Fruit fly (Drosophila melanogaster) whole organism, embryonic: ENCODE results near the gene NK7.1.

Experiments
- Atf6 ChIP-seq: fragments of 200-800 bp; sonication (Bioruptor generic); IDR thresholded peaks from 2 replicates; pipeline ENCODE4 v1.3.6; 2022; ENCODE audit warnings: missing biosample characterization, missing genetic modification characterization
- CG10147 ChIP-seq: fragments of 200-800 bp; sonication (Bioruptor generic); optimal IDR thresholded peaks from 2 replicates; lab custom pipeline; 2019; ENCODE audit warnings: missing biosample characterization, mild to moderate bottlenecking, missing genetic modification characterization, moderate library complexity
- CG11247 ChIP-seq: fragments of 200-800 bp; sonication (Bioruptor generic); IDR thresholded peaks from 2 replicates; pipeline ENCODE4 v1.3.6; 2022; ENCODE audit warnings: missing biosample characterization, missing genetic modification characterization
- CG11695 ChIP-seq: fragments of 200-800 bp; sonication (Bioruptor generic); IDR thresholded peaks from 3 replicates; pipeline ENCODE4 v1.3.6; 2022; ENCODE audit warnings: missing biosample characterization, missing genetic modification characterization
- CG13424 ChIP-seq: fragments of 200-800 bp; sonication (Bioruptor generic); optimal IDR thresholded peaks from 2 replicates; lab custom pipeline; 2019; ENCODE audit warnings: missing biosample characterization, mild to moderate bottlenecking, missing genetic modification characterization, moderate library complexity
- CG14860 ChIP-seq: fragments of 200-800 bp; sonication (Bioruptor generic); IDR thresholded peaks from 3 replicates; pipeline ENCODE4 v1.3.6; 2022; ENCODE audit warnings: missing biosample characterization, missing genetic modification characterization; ENCODE audit not compliant: partially characterized antibody
- CG1529 ChIP-seq: fragments of 200-800 bp; sonication (Bioruptor generic); optimal IDR thresholded peaks from 3 replicates; lab custom pipeline; 2018; ENCODE audit warnings: missing biosample characterization, missing genetic modification characterization
- CG1603 ChIP-seq: fragments of 200-800 bp; sonication (Bioruptor generic); optimal IDR thresholded peaks from 2 replicates; lab custom pipeline; 2019; ENCODE audit warnings: missing biosample characterization, mild to moderate bottlenecking, missing genetic modification characterization, moderate library complexity
- CG16779 ChIP-seq: fragments of 200-800 bp; sonication (Bioruptor generic); IDR thresholded peaks from 2 replicates; pipeline ENCODE4 v1.3.6; 2022; ENCODE audit warnings: missing biosample characterization, missing genetic modification characterization
- CG1792 ChIP-seq: fragments of 200-800 bp; sonication (Bioruptor generic); optimal IDR thresholded peaks from 2 replicates; lab custom pipeline; 2016; ENCODE audit warnings: missing biosample characterization, missing genetic modification characterization
- CG2678 ChIP-seq: fragments of 200-800 bp; sonication (Bioruptor generic); optimal IDR thresholded peaks from 3 replicates; lab custom pipeline; 2019; ENCODE audit warnings: missing biosample characterization, mild to moderate bottlenecking, missing genetic modification characterization, moderate library complexity
- CG31224 ChIP-seq: fragments of 200-800 bp; sonication (Bioruptor generic); IDR thresholded peaks from 2 replicates; pipeline ENCODE4 v1.3.6; 2022; ENCODE audit warnings: missing biosample characterization, missing genetic modification characterization
- CG3163 ChIP-seq: fragments of 200-800 bp; sonication (Bioruptor generic); optimal IDR thresholded peaks from 3 replicates; lab custom pipeline; 2016; ENCODE audit warnings: missing biosample characterization, missing genetic modification characterization
- CG32532 ChIP-seq: fragments of 200-800 bp; sonication (Bioruptor generic); IDR thresholded peaks from 2 replicates; pipeline ENCODE4 v1.3.6; 2022; ENCODE audit warnings: missing biosample characterization, missing genetic modification characterization
- CG3407 ChIP-seq: fragments of 200-800 bp; sonication (Bioruptor generic); optimal IDR thresholded peaks from 2 replicates; lab custom pipeline; 2018; ENCODE audit warnings: missing biosample characterization, mild to moderate bottlenecking, missing genetic modification characterization
- CG42726 ChIP-seq: fragments of 200-800 bp; sonication (Bioruptor generic); IDR thresholded peaks from 2 replicates; pipeline ENCODE4 v1.3.6; 2022; ENCODE audit warnings: missing biosample characterization, missing genetic modification characterization; ENCODE audit not compliant: partially characterized antibody
- CG4328 ChIP-seq: fragments of 200-800 bp; sonication (Bioruptor generic); optimal IDR thresholded peaks from 3 replicates; lab custom pipeline; 2017; ENCODE audit warnings: missing biosample characterization, missing genetic modification reagents, missing genetic modification characterization
- CG8388 ChIP-seq: fragments of 200-800 bp; sonication (Bioruptor generic); optimal IDR thresholded peaks from 2 replicates; lab custom pipeline; 2019; ENCODE audit warnings: missing biosample characterization, mild to moderate bottlenecking, missing genetic modification characterization, moderate library complexity
- CG9817 ChIP-seq: fragments of 200-800 bp; sonication (Bioruptor generic); optimal IDR thresholded peaks from 2 replicates; lab custom pipeline; 2018; ENCODE audit warnings: missing biosample characterization, mild to moderate bottlenecking, missing genetic modification characterization, moderate library complexity
- Dad ChIP-seq: fragments of 200-800 bp; sonication (Bioruptor generic); optimal IDR thresholded peaks from 3 replicates; lab custom pipeline; 2016; ENCODE audit warnings: missing biosample characterization, missing genetic modification characterization
- Dfd ChIP-seq, 2 experiments: fragments of >200 bp; optimal IDR thresholded peaks; 2 replicates each; lab custom pipeline; 2017; ENCODE audit warnings: missing biosample characterization in 2 of 2, missing genetic modification characterization in 2 of 2
- Doc2 ChIP-seq: fragments of 200-800 bp; sonication (Bioruptor generic); IDR thresholded peaks from 2 replicates; pipeline ENCODE4 v1.3.6; 2022; ENCODE audit warnings: missing biosample characterization, missing genetic modification characterization
- E2f1 ChIP-seq: fragments of 200-800 bp; sonication (Bioruptor generic); IDR thresholded peaks from 2 replicates; pipeline ENCODE4 v1.3.6; 2022; ENCODE audit warnings: missing biosample characterization, missing genetic modification characterization
- Fer2 ChIP-seq: fragments of 200-800 bp; sonication (Bioruptor generic); optimal IDR thresholded peaks from 2 replicates; lab custom pipeline; 2018; ENCODE audit warnings: missing biosample characterization, mild to moderate bottlenecking, missing genetic modification characterization, moderate library complexity
- HLH3B ChIP-seq: fragments of 200-800 bp; sonication (Bioruptor generic); IDR thresholded peaks from 2 replicates; pipeline ENCODE4 v1.3.6; 2022; ENCODE audit warnings: missing biosample characterization, missing genetic modification characterization
- HLH4C ChIP-seq: fragments of 200-800 bp; sonication (Bioruptor generic); IDR thresholded peaks from 3 replicates; pipeline ENCODE4 v1.3.6; 2022; ENCODE audit warnings: missing biosample characterization, missing genetic modification characterization; ENCODE audit not compliant: partially characterized antibody
- Jarid2 ChIP-seq: fragments of 200-800 bp; sonication (Bioruptor generic); optimal IDR thresholded peaks from 3 replicates; lab custom pipeline; 2017; ENCODE audit warnings: mild to moderate bottlenecking, missing biosample characterization, missing genetic modification reagents, missing genetic modification characterization
- Lpt ChIP-seq: fragments of >200 bp; optimal IDR thresholded peaks from 2 replicates; lab custom pipeline; 2018; ENCODE audit warnings: missing biosample characterization, missing genetic modification characterization
- MESR4 ChIP-seq: fragments of 200-800 bp; sonication (Bioruptor generic); optimal IDR thresholded peaks from 2 replicates; lab custom pipeline; 2018; ENCODE audit warnings: missing biosample characterization, mild to moderate bottlenecking, missing genetic modification characterization, moderate library complexity
- NK7.1 ChIP-seq: fragments of 200-800 bp; sonication (Bioruptor generic); optimal IDR thresholded peaks from 3 replicates; lab custom pipeline; 2016; ENCODE audit warnings: missing biosample characterization, missing genetic modification characterization
- Side ChIP-seq: fragments of 200-800 bp; sonication (Bioruptor generic); optimal IDR thresholded peaks from 2 replicates; lab custom pipeline; 2016; ENCODE audit warnings: missing biosample characterization, missing genetic modification characterization
- Sox100B ChIP-seq: fragments of 200-800 bp; sonication (Bioruptor generic); optimal IDR thresholded peaks from 3 replicates; lab custom pipeline; 2018; ENCODE audit warnings: missing biosample characterization, mild to moderate bottlenecking, missing genetic modification characterization
- Ssrp ChIP-seq: fragments of 200-800 bp; sonication (Bioruptor generic); optimal IDR thresholded peaks from 2 replicates; lab custom pipeline; 2018; ENCODE audit warnings: missing biosample characterization, mild to moderate bottlenecking, missing genetic modification characterization, moderate library complexity
- ash1 ChIP-seq: fragments of 200-800 bp; sonication (Bioruptor generic); optimal IDR thresholded peaks from 2 replicates; lab custom pipeline; 2018; ENCODE audit warnings: missing biosample characterization, mild to moderate bottlenecking, missing genetic modification characterization
- bbx ChIP-seq: fragments of 200-800 bp; sonication (Bioruptor generic); IDR thresholded peaks from 2 replicates; pipeline ENCODE4 v1.3.6; 2022; ENCODE audit warnings: missing biosample characterization, missing genetic modification characterization; ENCODE audit not compliant: partially characterized antibody
- bsh ChIP-seq, 2 experiments: fragments of 200-800 bp; sonication (Bioruptor generic); optimal IDR thresholded peaks; 2 replicates each; lab custom pipeline; 2017 to 2018; ENCODE audit warnings: mild to moderate bottlenecking in 2 of 2, missing biosample characterization in 2 of 2, missing genetic modification characterization in 2 of 2, moderate library complexity in 1 of 2
- crp ChIP-seq, 2 experiments: fragments of 200-800 bp; sonication (Bioruptor generic); optimal IDR thresholded peaks; 2 replicates in 1 of 2; 3 replicates in 1 of 2; lab custom pipeline; 2017; ENCODE audit warnings: missing biosample characterization in 2 of 2, missing genetic modification characterization in 2 of 2, mild to moderate bottlenecking in 1 of 2, moderate library complexity in 1 of 2
- fd3F ChIP-seq: fragments of 200-800 bp; sonication (Bioruptor generic); optimal IDR thresholded peaks from 2 replicates; lab custom pipeline; 2018; ENCODE audit warnings: missing biosample characterization, mild to moderate bottlenecking, missing genetic modification characterization, moderate library complexity
- grn ChIP-seq: fragments of 200-800 bp; sonication (Bioruptor generic); optimal IDR thresholded peaks from 3 replicates; lab custom pipeline; 2017; ENCODE audit warnings: missing biosample characterization, missing genetic modification characterization
- her ChIP-seq: fragments of 200-800 bp; sonication (Bioruptor generic); optimal IDR thresholded peaks from 2 replicates; lab custom pipeline; 2016; ENCODE audit warnings: missing biosample characterization, missing genetic modification characterization
- insv ChIP-seq, 2 experiments: fragments of 200-800 bp; sonication (Bioruptor generic); optimal IDR thresholded peaks; 3 replicates each; lab custom pipeline; 2016 to 2018; ENCODE audit warnings: missing biosample characterization in 2 of 2, missing genetic modification characterization in 2 of 2
- otp ChIP-seq: fragments of 200-800 bp; sonication (Bioruptor generic); IDR thresholded peaks from 3 replicates; pipeline ENCODE4, ENCODE4 v1.3.6; 2022; ENCODE audit warnings: missing biosample characterization, missing genetic modification characterization
- pb ChIP-seq: fragments of 200-800 bp; sonication (Bioruptor generic); optimal IDR thresholded peaks from 3 replicates; lab custom pipeline; 2016; ENCODE audit warnings: missing biosample characterization, missing genetic modification characterization
- pita ChIP-seq: fragments of 200-800 bp; sonication (Bioruptor generic); optimal IDR thresholded peaks from 2 replicates; lab custom pipeline; 2017; ENCODE audit warnings: missing biosample characterization, mild to moderate bottlenecking, missing genetic modification characterization
- salm ChIP-seq: fragments of 200-800 bp; sonication (Bioruptor generic); optimal IDR thresholded peaks from 2 replicates; lab custom pipeline; 2018; ENCODE audit warnings: missing biosample characterization, mild to moderate bottlenecking, missing genetic modification characterization
- ttk ChIP-seq: fragments of 200-800 bp; sonication (Bioruptor generic); IDR thresholded peaks from 2 replicates; pipeline ENCODE4 v2.1.2; 2022; ENCODE audit warnings: missing biosample characterization, missing genetic modification characterization
- wek ChIP-seq: fragments of 200-800 bp; sonication (Bioruptor generic); optimal IDR thresholded peaks from 3 replicates; lab custom pipeline; 2018; ENCODE audit warnings: missing biosample characterization, mild to moderate bottlenecking, missing genetic modification characterization, moderate library complexity
- zen2 ChIP-seq: fragments of 200-800 bp; sonication (Bioruptor generic); IDR thresholded peaks from 3 replicates; pipeline ENCODE4 v1.3.6; 2022; ENCODE audit warnings: missing biosample characterization, missing genetic modification characterization; ENCODE audit not compliant: partially characterized antibody
- zf30C ChIP-seq: fragments of 200-800 bp; sonication (Bioruptor generic); optimal IDR thresholded peaks from 3 replicates; lab custom pipeline; 2018; ENCODE audit warnings: missing biosample characterization, mild to moderate bottlenecking, missing genetic modification characterization

Gene NK7.1

DNA sequence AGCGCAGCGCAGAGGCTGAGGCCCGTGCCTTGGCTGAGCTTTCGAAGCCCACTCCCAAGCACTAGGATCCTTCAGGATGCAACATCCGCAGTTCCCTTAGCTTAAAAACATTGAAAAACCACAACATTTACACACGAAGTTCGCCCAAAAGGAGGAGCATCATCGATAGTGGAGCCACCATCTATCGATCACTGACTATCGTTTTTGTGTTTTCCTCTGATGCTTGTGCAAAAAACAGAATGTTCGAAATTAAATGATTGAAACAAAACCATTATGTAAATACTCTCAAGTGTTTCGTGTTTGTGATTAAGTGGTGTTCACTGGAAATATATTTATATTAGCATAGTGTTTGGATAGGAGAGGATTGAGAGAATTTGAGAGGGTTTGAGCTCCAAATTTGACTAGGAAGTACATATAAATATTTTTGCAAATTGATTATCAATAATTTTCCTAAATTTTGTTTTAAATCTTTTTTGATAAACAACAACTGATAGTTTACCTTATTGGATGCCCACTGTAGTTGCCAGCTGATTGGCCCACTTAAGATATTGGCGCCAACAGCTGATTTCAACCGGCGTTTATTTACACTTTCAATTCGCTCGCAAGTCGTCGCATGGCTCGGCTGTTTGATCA is 45.2 kb downstream of the NK7.1 start, which contains the start of gene spn-B (continued):
- TF ChIP-seq Jarid2 (GFP tag; lab: Kevin White, UChicago) = peak; percentile 28
- TF ChIP-seq CG16779 (GFP tag; lab: Robert Waterston, UW) = no peak
- peak; percentile 70 for TF ChIP-seq CG10147 (GFP tag; lab: Kevin White, UChicago)
- peak; percentile 39 for TF ChIP-seq grn (GFP tag; lab: Kevin White, UChicago)
- peak; percentile 65; the same call in 1 of the 3 replicates for TF ChIP-seq otp
- TF ChIP-seq CG3407 (GFP tag; lab: Kevin White, UChicago) = peak; percentile 69
- peak; percentile 30 for TF ChIP-seq Fer2 (tag; lab: Kevin White, UChicago)
- no peak; the same call in 1 of the 3 replicates for TF ChIP-seq HLH4C (GFP tag; lab: Robert Waterston, UW)
- TF ChIP-seq Doc2 (GFP tag; lab: Robert Waterston, UW) = no peak
- TF ChIP-seq CG4328 (GFP tag; lab: Kevin White, UChicago) = peak; percentile 64
- TF ChIP-seq CG32532 = peak; percentile 80
- TF ChIP-seq fd3F (GFP tag; lab: Kevin White, UChicago) = peak; percentile 62
- TF ChIP-seq bbx = peak; percentile 30; the same call in 1 of the 2 replicates
- peak; percentile 39 for TF ChIP-seq CG1792 (GFP tag; lab: Kevin White, UChicago)
- TF ChIP-seq CG2678 (tag; lab: Kevin White, UChicago) = peak; percentile 83
- no peak for TF ChIP-seq zen2 (GFP tag; lab: Robert Waterston, UW)
- TF ChIP-seq CG1603 (tag; lab: Kevin White, UChicago) = peak; percentile 64
- TF ChIP-seq salm (tag; lab: Kevin White, UChicago) = peak; percentile 58
- no peak for TF ChIP-seq her (GFP tag; lab: Kevin White, UChicago)
- TF ChIP-seq CG9817 = peak; percentile 52
- TF ChIP-seq zf30C (GFP tag; lab: Kevin White, UChicago) = no peak
- TF ChIP-seq CG11247 (GFP tag; lab: Robert Waterston, UW) = peak; percentile 39; the same call in 1 of the 2 replicates
- no peak for TF ChIP-seq pita (GFP tag; lab: Kevin White, UChicago)
- no peak for TF ChIP-seq MESR4 (GFP tag; lab: Kevin White, UChicago)
- TF ChIP-seq CG1529 (GFP tag; lab: Kevin White, UChicago) = peak; percentile 57
- TF ChIP-seq CG13424 (tag; lab: Kevin White, UChicago) = peak; percentile 77
- peak in 1 of 2 experiments; percentile 32 for TF ChIP-seq insv (GFP tag; optimal IDR thresholded peaks at IDR 0.05; lab: Kevin White, UChicago)
- TF ChIP-seq pb (GFP tag; lab: Kevin White, UChicago) = peak; percentile 49
- TF ChIP-seq CG31224 = peak; percentile 39; the same call in 1 of the 2 replicates
- peak; percentile 77 for TF ChIP-seq E2f1 (GFP tag; lab: Robert Waterston, UW)
- no peak for TF ChIP-seq Dfd (GFP tag; optimal IDR thresholded peaks at IDR 0.05; lab: Kevin White, UChicago)
- TF ChIP-seq HLH3B = peak; percentile 75
- TF ChIP-seq Lpt (GFP tag; lab: Kevin White, UChicago) = no peak
- peak; percentile 82 for TF ChIP-seq Sox100B (GFP tag; lab: Kevin White, UChicago)
- peak; percentile 0 to 80 for TF ChIP-seq bsh (GFP tag; optimal IDR thresholded peaks at IDR 0.05; lab: Kevin White, UChicago)
- 0 out of 2 replicates have a peak, but pooled peaks have one; percentile 28 for TF ChIP-seq ttk (GFP tag; lab: Robert Waterston, UW)
- TF ChIP-seq Atf6 (GFP tag; lab: Robert Waterston, UW) = peak; percentile 76
- peak; percentile 81 for TF ChIP-seq CG8388 (GFP tag; lab: Kevin White, UChicago)
- TF ChIP-seq Dad (GFP tag; lab: Kevin White, UChicago) = peak; percentile 23
- TF ChIP-seq wek (GFP tag; lab: Kevin White, UChicago) = no peak
- TF ChIP-seq NK7.1 (GFP tag; lab: Kevin White, UChicago) = peak; percentile 84
- TF ChIP-seq ash1 (GFP tag; lab: Kevin White, UChicago) = no peak
- peak; percentile 52 to 90 for TF ChIP-seq crp (GFP tag; optimal IDR thresholded peaks at IDR 0.05; lab: Kevin White, UChicago)
- TF ChIP-seq Ssrp (tag; lab: Kevin White, UChicago) = peak; percentile 70
- TF ChIP-seq Side (GFP tag; lab: Kevin White, UChicago) = peak; percentile 73
- peak; percentile 78 for TF ChIP-seq CG11695
- TF ChIP-seq CG14860 (GFP tag; lab: Robert Waterston, UW) = no peak
- TF ChIP-seq CG3163 (GFP tag; lab: Kevin White, UChicago) = no peak
- no peak for TF ChIP-seq CG42726 (GFP tag; lab: Robert Waterston, UW)
